Fruit fly (Drosophila melanogaster) whole organism, embryonic: ENCODE measurements around the gene CG15643.

Experiments
- Ada2b ChIP-seq: fragments of 200-800 bp; sonication (Bioruptor generic); IDR thresholded peaks from 2 replicates; pipeline ENCODE4 v1.3.6; 2022; ENCODE audit warnings: missing biosample characterization, missing genetic modification characterization
- Atf-2 ChIP-seq: fragments of 200-800 bp; sonication (Bioruptor generic); optimal IDR thresholded peaks from 2 replicates; lab custom pipeline; 2016; ENCODE audit warnings: missing biosample characterization, missing genetic modification characterization
- Bdp1 ChIP-seq: fragments of 200-800 bp; sonication (Bioruptor generic); optimal IDR thresholded peaks from 3 replicates; lab custom pipeline; 2016; ENCODE audit warnings: missing biosample characterization, missing genetic modification characterization
- Bteb2 ChIP-seq: fragments of 200-800 bp; sonication (Bioruptor generic); optimal IDR thresholded peaks from 2 replicates; lab custom pipeline; 2016; ENCODE audit warnings: missing biosample characterization, missing genetic modification characterization
- CG10979 ChIP-seq: fragments of 200-800 bp; sonication (Bioruptor generic); optimal IDR thresholded peaks from 2 replicates; lab custom pipeline; 2018; ENCODE audit warnings: missing biosample characterization, mild to moderate bottlenecking, missing genetic modification characterization, moderate library complexity
- CG12219 ChIP-seq: fragments of 200-800 bp; sonication (Bioruptor generic); optimal IDR thresholded peaks from 3 replicates; lab custom pipeline; 2018; ENCODE audit warnings: missing biosample characterization, mild to moderate bottlenecking, missing genetic modification characterization
- CG13624 ChIP-seq: fragments of 200-800 bp; sonication (Bioruptor generic); optimal IDR thresholded peaks from 2 replicates; lab custom pipeline; 2016; ENCODE audit warnings: missing biosample characterization, missing genetic modification characterization
- CG1529 ChIP-seq: fragments of 200-800 bp; sonication (Bioruptor generic); optimal IDR thresholded peaks from 3 replicates; lab custom pipeline; 2018; ENCODE audit warnings: missing biosample characterization, missing genetic modification characterization
- CG15479 ChIP-seq: fragments of 200-800 bp; sonication (Bioruptor generic); optimal IDR thresholded peaks from 3 replicates; lab custom pipeline; 2019; ENCODE audit warnings: missing biosample characterization, mild to moderate bottlenecking, missing genetic modification characterization, moderate library complexity
- CG1602 ChIP-seq: fragments of 200-800 bp; sonication (Bioruptor generic); optimal IDR thresholded peaks from 3 replicates; lab custom pipeline; 2016; ENCODE audit warnings: missing biosample characterization, missing genetic modification characterization
- CG16815 ChIP-seq: fragments of 200-800 bp; sonication (Bioruptor generic); optimal IDR thresholded peaks from 3 replicates; lab custom pipeline; 2017; ENCODE audit warnings: missing biosample characterization, mild to moderate bottlenecking, missing genetic modification characterization
- CG17186 ChIP-seq: fragments of 200-800 bp; sonication (Bioruptor generic); optimal IDR thresholded peaks from 3 replicates; lab custom pipeline; 2017; ENCODE audit warnings: missing biosample characterization, missing genetic modification reagents, missing genetic modification characterization
- CG3163 ChIP-seq: fragments of 200-800 bp; sonication (Bioruptor generic); optimal IDR thresholded peaks from 3 replicates; lab custom pipeline; 2016; ENCODE audit warnings: missing biosample characterization, missing genetic modification characterization
- CG3407 ChIP-seq: fragments of 200-800 bp; sonication (Bioruptor generic); optimal IDR thresholded peaks from 2 replicates; lab custom pipeline; 2018; ENCODE audit warnings: missing biosample characterization, mild to moderate bottlenecking, missing genetic modification characterization
- CG34376 ChIP-seq: fragments of 200-800 bp; sonication (Bioruptor generic); optimal IDR thresholded peaks from 2 replicates; lab custom pipeline; 2018; ENCODE audit warnings: missing biosample characterization, mild to moderate bottlenecking, missing genetic modification characterization
- CG43689 ChIP-seq: fragments of 200-800 bp; sonication (Bioruptor generic); IDR thresholded peaks from 2 replicates; pipeline ENCODE4 v1.3.6; 2022; ENCODE audit warnings: missing biosample characterization, missing genetic modification characterization
- CG4820 ChIP-seq: fragments of 200-800 bp; sonication (Bioruptor generic); optimal IDR thresholded peaks from 3 replicates; lab custom pipeline; 2016; ENCODE audit warnings: missing biosample characterization, missing genetic modification characterization
- CG8089 ChIP-seq: fragments of 200-800 bp; sonication (Bioruptor generic); optimal IDR thresholded peaks from 3 replicates; lab custom pipeline; 2016; ENCODE audit warnings: missing biosample characterization, missing genetic modification characterization
- CG9437 ChIP-seq: fragments of 200-800 bp; sonication (Bioruptor generic); optimal IDR thresholded peaks from 2 replicates; lab custom pipeline; 2018; ENCODE audit warnings: missing biosample characterization, mild to moderate bottlenecking, missing genetic modification characterization
- CG9609 ChIP-seq: fragments of 200-800 bp; sonication (Bioruptor generic); optimal IDR thresholded peaks from 3 replicates; lab custom pipeline; 2016; ENCODE audit warnings: missing biosample characterization, missing genetic modification characterization
- CoRest ChIP-seq: fragments of 200-800 bp; sonication (Bioruptor generic); optimal IDR thresholded peaks from 3 replicates; lab custom pipeline; 2018; ENCODE audit warnings: missing biosample characterization, mild to moderate bottlenecking, missing genetic modification characterization, moderate library complexity
- D ChIP-seq, 2 experiments: fragments of 200-800 bp in 1 of 2; fragments of >200 bp in 1 of 2; sonication (Bioruptor generic) in 1 of 2; optimal IDR thresholded peaks; 2 replicates in 1 of 2; 3 replicates in 1 of 2; lab custom pipeline; 2017; ENCODE audit warnings: mild to moderate bottlenecking in 1 of 2, missing biosample characterization in 1 of 2, missing genetic modification characterization in 1 of 2, missing genetic modification reagents in 1 of 2
- Dfd ChIP-seq, 2 experiments: fragments of >200 bp; optimal IDR thresholded peaks; 2 replicates each; lab custom pipeline; 2017; ENCODE audit warnings: missing biosample characterization in 2 of 2, missing genetic modification characterization in 2 of 2
- Gsc ChIP-seq: fragments of 200-800 bp; sonication (Bioruptor generic); IDR thresholded peaks from 2 replicates; pipeline ENCODE4 v1.3.6; 2022; ENCODE audit warnings: missing biosample characterization, missing genetic modification characterization
- H15 ChIP-seq: fragments of 200-800 bp; sonication (Bioruptor generic); IDR thresholded peaks from 3 replicates; pipeline ENCODE4 v1.3.6; 2022; ENCODE audit warnings: missing biosample characterization, missing genetic modification characterization
- Hsf ChIP-seq: fragments of 200-800 bp; sonication (Bioruptor generic); optimal IDR thresholded peaks from 3 replicates; lab custom pipeline; 2016; ENCODE audit warnings: missing biosample characterization, missing genetic modification characterization
- MTF-1 ChIP-seq: fragments of 200-800 bp; sonication (Bioruptor generic); optimal IDR thresholded peaks from 2 replicates; lab custom pipeline; 2018; ENCODE audit warnings: missing biosample characterization, mild to moderate bottlenecking, missing genetic modification characterization, borderline replicate concordance
- Myb ChIP-seq: fragments of 200-800 bp; sonication (Bioruptor generic); optimal IDR thresholded peaks from 2 replicates; lab custom pipeline; 2016; ENCODE audit warnings: missing biosample characterization, missing genetic modification characterization
- NK7.1 ChIP-seq: fragments of 200-800 bp; sonication (Bioruptor generic); optimal IDR thresholded peaks from 3 replicates; lab custom pipeline; 2016; ENCODE audit warnings: missing biosample characterization, missing genetic modification characterization
- Oaz ChIP-seq: fragments of 200-800 bp; sonication (Bioruptor generic); IDR thresholded peaks from 2 replicates; pipeline ENCODE4 v1.3.6; 2022; ENCODE audit warnings: missing biosample characterization, missing genetic modification characterization
- Ssrp ChIP-seq: fragments of 200-800 bp; sonication (Bioruptor generic); optimal IDR thresholded peaks from 2 replicates; lab custom pipeline; 2018; ENCODE audit warnings: missing biosample characterization, mild to moderate bottlenecking, missing genetic modification characterization, moderate library complexity
- abd-A ChIP-seq: fragments of 200-800 bp; sonication (Bioruptor generic); optimal IDR thresholded peaks from 3 replicates; lab custom pipeline; 2019; ENCODE audit warnings: missing biosample characterization, mild to moderate bottlenecking, missing genetic modification characterization, moderate library complexity
- chn ChIP-seq: fragments of 200-800 bp; sonication (Bioruptor generic); optimal IDR thresholded peaks from 2 replicates; lab custom pipeline; 2016; ENCODE audit warnings: missing biosample characterization, missing genetic modification characterization
- crc ChIP-seq: fragments of 200-800 bp; sonication (Bioruptor generic); optimal IDR thresholded peaks from 2 replicates; lab custom pipeline; 2016; ENCODE audit warnings: missing biosample characterization, missing genetic modification characterization
- dimm ChIP-seq: fragments of 200-800 bp; sonication (Bioruptor generic); IDR thresholded peaks from 2 replicates; pipeline ENCODE4 v1.3.6; 2022; ENCODE audit warnings: missing biosample characterization, missing genetic modification characterization
- grau ChIP-seq: fragments of 200-800 bp; optimal IDR thresholded peaks from 3 replicates; lab custom pipeline; 2019; ENCODE audit warnings: missing biosample characterization, mild to moderate bottlenecking, missing genetic modification characterization, moderate library complexity
- her ChIP-seq: fragments of 200-800 bp; sonication (Bioruptor generic); optimal IDR thresholded peaks from 2 replicates; lab custom pipeline; 2016; ENCODE audit warnings: missing biosample characterization, missing genetic modification characterization
- inv ChIP-seq: fragments of 200-800 bp; sonication (Bioruptor generic); IDR thresholded peaks from 2 replicates; pipeline ENCODE4 v1.3.6; 2022; ENCODE audit warnings: missing biosample characterization, missing genetic modification characterization; ENCODE audit not compliant: partially characterized antibody
- mirr ChIP-seq: fragments of 200-800 bp; sonication (Bioruptor generic); optimal IDR thresholded peaks from 3 replicates; lab custom pipeline; 2018; ENCODE audit warnings: missing biosample characterization, mild to moderate bottlenecking, missing genetic modification characterization
- mld ChIP-seq: fragments of 200-800 bp; sonication (Bioruptor generic); IDR thresholded peaks from 3 replicates; pipeline ENCODE4 v1.3.6; 2022; ENCODE audit warnings: missing biosample characterization, missing genetic modification characterization; ENCODE audit not compliant: partially characterized antibody
- onecut ChIP-seq: fragments of 200-800 bp; sonication (Bioruptor generic); IDR thresholded peaks from 2 replicates; pipeline ENCODE4 v1.3.6; 2022; ENCODE audit warnings: missing biosample characterization, missing genetic modification characterization
- otp ChIP-seq: fragments of 200-800 bp; sonication (Bioruptor generic); IDR thresholded peaks from 3 replicates; pipeline ENCODE4, ENCODE4 v1.3.6; 2022; ENCODE audit warnings: missing biosample characterization, missing genetic modification characterization
- pfk ChIP-seq: fragments of 200-800 bp; sonication (Bioruptor generic); optimal IDR thresholded peaks from 2 replicates; lab custom pipeline; 2018; ENCODE audit warnings: missing biosample characterization, mild to moderate bottlenecking, missing genetic modification characterization, moderate library complexity
- pnt ChIP-seq: fragments of 200-800 bp; sonication (Bioruptor generic); optimal IDR thresholded peaks from 3 replicates; lab custom pipeline; 2016; ENCODE audit warnings: missing biosample characterization, missing genetic modification characterization
- schlank ChIP-seq: fragments of 200-800 bp; sonication (Bioruptor generic); optimal IDR thresholded peaks from 2 replicates; lab custom pipeline; 2018; ENCODE audit warnings: missing biosample characterization, mild to moderate bottlenecking, missing genetic modification characterization
- slbo ChIP-seq: fragments of 200-800 bp; sonication (Bioruptor generic); IDR thresholded peaks from 2 replicates; pipeline ENCODE4 v1.3.6; 2022; ENCODE audit warnings: missing biosample characterization, missing genetic modification characterization
- tll ChIP-seq, 2 experiments: fragments of 200-800 bp in 1 of 2; fragments of >200 bp in 1 of 2; sonication (Bioruptor generic) in 1 of 2; optimal IDR thresholded peaks; 2 replicates each; lab custom pipeline; 2017 to 2019; ENCODE audit warnings: missing biosample characterization in 2 of 2, missing genetic modification characterization in 2 of 2, mild to moderate bottlenecking in 1 of 2, moderate library complexity in 1 of 2
- trem ChIP-seq: fragments of 200-800 bp; optimal IDR thresholded peaks from 3 replicates; lab custom pipeline; 2019; ENCODE audit warnings: missing biosample characterization, mild to moderate bottlenecking, missing genetic modification characterization, moderate library complexity
- wek ChIP-seq: fragments of 200-800 bp; sonication (Bioruptor generic); optimal IDR thresholded peaks from 3 replicates; lab custom pipeline; 2018; ENCODE audit warnings: missing biosample characterization, mild to moderate bottlenecking, missing genetic modification characterization, moderate library complexity

Gene CG15643

DNA sequence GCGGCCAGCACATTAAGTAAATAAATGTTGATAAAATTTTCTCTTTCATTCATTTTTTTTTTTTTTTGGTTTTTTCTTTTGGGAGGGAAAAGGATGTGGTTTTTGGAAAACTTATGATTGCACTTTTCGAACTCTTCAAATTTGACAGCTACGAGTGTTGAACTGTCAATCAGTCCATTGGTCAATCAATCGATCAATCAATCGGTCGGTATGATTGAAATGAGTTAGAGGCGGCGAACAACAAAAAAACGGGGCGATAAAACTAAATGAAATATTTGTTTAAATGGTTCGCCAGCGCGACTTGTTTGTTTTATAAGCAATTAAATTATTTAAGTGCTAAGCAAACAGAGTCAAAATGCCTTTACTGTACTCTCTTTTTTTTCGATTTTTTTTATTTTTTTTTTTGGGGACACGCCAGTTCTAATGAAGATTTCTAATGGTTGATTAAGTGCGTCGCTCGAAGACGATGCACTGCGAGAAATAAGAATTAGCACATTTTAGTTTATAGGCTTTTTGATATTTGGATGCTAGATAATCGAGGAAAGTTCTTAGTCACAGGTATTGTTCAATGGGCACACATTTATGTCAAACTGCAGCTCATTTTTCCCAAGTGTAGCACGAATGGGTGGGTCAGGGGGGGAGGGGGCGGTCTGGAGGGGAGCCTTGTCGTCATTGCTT lies 47.1 kb upstream of the CG15643 start (continued):
- TF ChIP-seq CG3407 (GFP tag; lab: Kevin White, UChicago) = peak; percentile 62
- TF ChIP-seq Myb (GFP tag; lab: Kevin White, UChicago) = peak; percentile 37
- TF ChIP-seq pfk (GFP tag; lab: Kevin White, UChicago) = no peak
- TF ChIP-seq otp (GFP tag; lab: Robert Waterston, UW) = peak; percentile 80; the same call in 2 of the 3 replicates
- TF ChIP-seq Bteb2 (GFP tag; lab: Kevin White, UChicago) = peak; percentile 49
- peak; percentile 84 for TF ChIP-seq CG4820
- peak; percentile 76 for TF ChIP-seq onecut (GFP tag; lab: Robert Waterston, UW)
- no peak for TF ChIP-seq Dfd (GFP tag; optimal IDR thresholded peaks at IDR 0.05; lab: Kevin White, UChicago)
- peak; percentile 25 for TF ChIP-seq Bdp1 (GFP tag; lab: Kevin White, UChicago)
- TF ChIP-seq CG17186 (GFP tag; lab: Kevin White, UChicago) = peak; percentile 31
- peak; percentile 55 for TF ChIP-seq wek (GFP tag; lab: Kevin White, UChicago)
- TF ChIP-seq her (GFP tag; lab: Kevin White, UChicago) = peak; percentile 59
- peak; percentile 79 for TF ChIP-seq grau (tag; lab: Kevin White, UChicago)
- TF ChIP-seq Gsc (GFP tag; lab: Robert Waterston, UW) = peak; percentile 53
- TF ChIP-seq Atf-2 = peak; percentile 65
- peak; percentile 3 for TF ChIP-seq MTF-1 (GFP tag; lab: Kevin White, UChicago)
- TF ChIP-seq pnt (GFP tag; lab: Kevin White, UChicago) = peak; percentile 79
- TF ChIP-seq CG34376 (GFP tag; lab: Kevin White, UChicago) = no peak
- TF ChIP-seq mirr (GFP tag; lab: Kevin White, UChicago) = no peak
- peak; percentile 80 for TF ChIP-seq CG9609 (GFP tag; lab: Kevin White, UChicago)
- peak; percentile 79 for TF ChIP-seq H15 (GFP tag; lab: Robert Waterston, UW)
- peak; percentile 88 for TF ChIP-seq slbo (GFP tag; lab: Robert Waterston, UW)
- no peak for TF ChIP-seq mld (GFP tag; lab: Robert Waterston, UW)
- TF ChIP-seq Ada2b (GFP tag; lab: Robert Waterston, UW) = peak; percentile 74
- TF ChIP-seq tll (GFP tag; optimal IDR thresholded peaks at IDR 0.05; lab: Kevin White, UChicago) = no peak
- TF ChIP-seq dimm (GFP tag; lab: Robert Waterston, UW) = peak; percentile 78
- no peak for TF ChIP-seq D (optimal IDR thresholded peaks at IDR 0.05; lab: Kevin White, UChicago)
- TF ChIP-seq D (GFP tag; optimal IDR thresholded peaks at IDR 0.05; lab: Kevin White, UChicago) = peak; percentile 84
- peak; percentile 62 for TF ChIP-seq Oaz (GFP tag; lab: Robert Waterston, UW)
- peak; percentile 63 for TF ChIP-seq trem (tag; lab: Kevin White, UChicago)
- TF ChIP-seq Ssrp = peak; percentile 78
- TF ChIP-seq CG1602 (GFP tag; lab: Kevin White, UChicago) = peak; percentile 80
- peak; percentile 61 for TF ChIP-seq CG13624
- TF ChIP-seq CG43689 (GFP tag; lab: Robert Waterston, UW) = peak; percentile 57
- TF ChIP-seq chn (GFP tag; lab: Kevin White, UChicago) = peak; percentile 64
- TF ChIP-seq CG15479 (GFP tag; lab: Kevin White, UChicago) = no peak
- peak; percentile 50 for TF ChIP-seq schlank
- TF ChIP-seq crc (GFP tag; lab: Kevin White, UChicago) = peak; percentile 32
- peak; percentile 62 for TF ChIP-seq Hsf (GFP tag; lab: Kevin White, UChicago)
- TF ChIP-seq CG16815 (GFP tag; lab: Kevin White, UChicago) = peak; percentile 58
- TF ChIP-seq CG8089 (GFP tag; lab: Kevin White, UChicago) = peak; percentile 72
- peak; percentile 85 for TF ChIP-seq CoRest (tag; lab: Kevin White, UChicago)
- peak; percentile 79 for TF ChIP-seq CG1529 (GFP tag; lab: Kevin White, UChicago)
- TF ChIP-seq CG9437 (GFP tag; lab: Kevin White, UChicago) = peak; percentile 56
- TF ChIP-seq CG3163 = peak; percentile 37
- peak; percentile 78 for TF ChIP-seq CG12219 (GFP tag; lab: Kevin White, UChicago)
- TF ChIP-seq CG10979 (tag; lab: Kevin White, UChicago) = peak; percentile 82
- TF ChIP-seq inv (GFP tag; lab: Robert Waterston, UW) = no peak
- peak; percentile 0 for TF ChIP-seq abd-A
- peak; percentile 34 for TF ChIP-seq NK7.1
